Worm (Caenorhabditis elegans) whole organism, L4 larva: ENCODE data around the gene bgnt-1.5.

Experiments used
- F37D6.2 ChIP-seq: sonication (generic microtip); optimal IDR thresholded peaks from 2 replicates; lab custom pipeline; 2016; ENCODE audit warnings: mild to moderate bottlenecking, missing genetic modification characterization, missing compliant biosample characterization
- T26A8.4 ChIP-seq: fragments of 200-800 bp; sonication (Bioruptor generic); IDR thresholded peaks from 2 replicates; pipeline ENCODE4 v1.3.6; 2022; ENCODE audit warnings: missing genetic modification characterization, missing compliant biosample characterization
- Y105C5A.15 ChIP-seq: fragments of 200-800 bp; sonication (Bioruptor generic); IDR thresholded peaks from 2 replicates; pipeline ENCODE4 v1.3.6; 2022; ENCODE audit warnings: missing genetic modification characterization, missing compliant biosample characterization
- ZK337.2 ChIP-seq: fragments of 200-800 bp; sonication (Bioruptor generic); IDR thresholded peaks from 2 replicates; pipeline ENCODE4 v1.3.6; 2022; ENCODE audit warnings: missing genetic modification reagents, missing genetic modification characterization, missing compliant biosample characterization
- aha-1 ChIP-seq: fragments of 150-350 bp; peaks from one replicate; lab custom pipeline; 2014; ENCODE audit warnings: missing biosample characterization, missing genetic modification characterization
- ama-1 ChIP-seq: fragments of 150-350 bp; optimal IDR thresholded peaks from 2 replicates; lab custom pipeline; 2014; ENCODE audit warnings: inconsistent platforms, mixed read lengths
- arid-1 ChIP-seq: fragments of 200-800 bp; sonication (Bioruptor generic); conservative IDR thresholded peaks from 2 replicates; pipeline ENCODE4 v1.3.6; 2022; ENCODE audit warnings: missing genetic modification reagents, missing genetic modification characterization, missing compliant biosample characterization
- attf-4 ChIP-seq: sonication (generic microtip); optimal IDR thresholded peaks from 3 replicates; lab custom pipeline; 2017; ENCODE audit warnings: missing biosample characterization, missing genetic modification characterization
- ceh-20 ChIP-seq: fragments of 200-800 bp; sonication (Bioruptor generic); IDR thresholded peaks from 2 replicates; pipeline ENCODE4 v1.3.6; 2022; ENCODE audit warnings: missing genetic modification reagents, missing genetic modification characterization, missing compliant biosample characterization
- ceh-28 ChIP-seq: fragments of 150-350 bp; optimal IDR thresholded peaks from 2 replicates; lab custom pipeline; 2014; ENCODE audit warnings: missing biosample characterization, missing genetic modification reagents, missing genetic modification characterization
- ceh-32 ChIP-seq: sonication (generic microtip); optimal IDR thresholded peaks from 2 replicates; lab custom pipeline; 2016; ENCODE audit warnings: mild to moderate bottlenecking, missing genetic modification characterization, missing compliant biosample characterization; ENCODE audit not compliant: poor library complexity
- ceh-82 ChIP-seq: sonication (generic microtip); optimal IDR thresholded peaks from 2 replicates; lab custom pipeline; 2017; ENCODE audit warnings: missing biosample characterization, missing genetic modification characterization
- ctbp-1 ChIP-seq: fragments of 200-800 bp; sonication (Bioruptor generic); IDR thresholded peaks from 2 replicates; pipeline ENCODE4 v1.3.6; 2022; ENCODE audit warnings: missing genetic modification reagents, missing genetic modification characterization, missing compliant biosample characterization
- daf-12 ChIP-seq: fragments of 150-350 bp; optimal IDR thresholded peaks from 2 replicates; lab custom pipeline; 2014; ENCODE audit warnings: missing biosample characterization, missing genetic modification reagents, missing genetic modification characterization
- daf-16 ChIP-seq, 3 experiments: sonication (generic microtip); optimal IDR thresholded peaks; 2 replicates each; lab custom pipeline; 2016 to 2017; ENCODE audit warnings: missing genetic modification characterization in 3 of 3, missing genetic modification reagents in 3 of 3, mild to moderate bottlenecking in 2 of 3, missing compliant biosample characterization in 2 of 3, missing biosample characterization in 1 of 3, moderate library complexity in 1 of 3
- dmd-9 ChIP-seq: fragments of 200-800 bp; sonication (Bioruptor generic); IDR thresholded peaks from 2 replicates; pipeline ENCODE4 v1.3.6; 2022; ENCODE audit warnings: missing genetic modification reagents, missing genetic modification characterization, missing compliant biosample characterization
- egl-27 ChIP-seq: sonication (generic microtip); optimal IDR thresholded peaks from 3 replicates; lab custom pipeline; 2017; ENCODE audit warnings: missing biosample characterization, missing genetic modification reagents, missing genetic modification characterization
- fkh-10 ChIP-seq: fragments of 150-350 bp; optimal IDR thresholded peaks from 2 replicates; lab custom pipeline; 2014; ENCODE audit warnings: missing biosample characterization, missing genetic modification reagents, missing genetic modification characterization
- fos-1 ChIP-seq: fragments of 150-350 bp; optimal IDR thresholded peaks from 2 replicates; lab custom pipeline; 2014; ENCODE audit warnings: missing biosample characterization, missing genetic modification characterization
- hif-1 ChIP-seq, 2 experiments: sonication (generic microtip); optimal IDR thresholded peaks; 2 replicates each; lab custom pipeline; 2016 to 2017; ENCODE audit warnings: missing compliant biosample characterization in 2 of 2, missing genetic modification characterization in 2 of 2, missing genetic modification reagents in 2 of 2, missing genotype in 2 of 2, mild to moderate bottlenecking in 1 of 2
- hlh-30 ChIP-seq: sonication (generic microtip); optimal IDR thresholded peaks from 2 replicates; lab custom pipeline; 2017; ENCODE audit warnings: antibody characterized with exemption, mild to moderate bottlenecking, missing genetic modification characterization, missing compliant biosample characterization; ENCODE audit not compliant: insufficient read depth
- lin-1 ChIP-seq: fragments of 200-800 bp; sonication (Bioruptor generic); IDR thresholded peaks from 2 replicates; pipeline ENCODE4 v1.3.6; 2022; ENCODE audit warnings: missing genetic modification reagents, missing genetic modification characterization, missing compliant biosample characterization
- lin-13 ChIP-seq: fragments of 150-350 bp; optimal IDR thresholded peaks from 2 replicates; lab custom pipeline; 2014; ENCODE audit warnings: missing biosample characterization, missing genetic modification reagents, missing genetic modification characterization
- lin-15B ChIP-seq: fragments of 150-350 bp; sonication (generic microtip); optimal IDR thresholded peaks from 3 replicates; lab custom pipeline; 2014; ENCODE audit warnings: missing biosample characterization, missing genetic modification characterization
- madf-9 ChIP-seq: fragments of 200-800 bp; sonication (Bioruptor generic); conservative IDR thresholded peaks from 2 replicates; pipeline ENCODE4 v1.3.6; 2022; ENCODE audit warnings: missing genetic modification reagents, missing genetic modification characterization, missing compliant biosample characterization
- mep-1 ChIP-seq: fragments of 150-350 bp; sonication (generic microtip); optimal IDR thresholded peaks from 3 replicates; lab custom pipeline; 2014; ENCODE audit warnings: missing biosample characterization, missing genetic modification characterization
- mxl-2 ChIP-seq: fragments of 200-800 bp; sonication (Bioruptor generic); conservative IDR thresholded peaks from 2 replicates; pipeline ENCODE4 v1.3.6; 2022; ENCODE audit warnings: missing genetic modification reagents, missing genetic modification characterization, missing compliant biosample characterization
- mxl-3 ChIP-seq: fragments of 200-800 bp; sonication (Bioruptor generic); optimal IDR thresholded peaks from 2 replicates; lab custom pipeline; 2018; ENCODE audit warnings: mild to moderate bottlenecking, missing genetic modification characterization, missing compliant biosample characterization
- nhr-10 ChIP-seq: fragments of 150-350 bp; optimal IDR thresholded peaks from 2 replicates; lab custom pipeline; 2014; ENCODE audit warnings: missing biosample characterization, missing genetic modification characterization
- nhr-102 ChIP-seq: sonication (generic microtip); optimal IDR thresholded peaks from 2 replicates; lab custom pipeline; 2016; ENCODE audit warnings: mild to moderate bottlenecking, missing genetic modification characterization, moderate library complexity, missing compliant biosample characterization
- nhr-111 ChIP-seq: fragments of 200-800 bp; sonication (Bioruptor generic); optimal IDR thresholded peaks from 2 replicates; lab custom pipeline; 2018; ENCODE audit warnings: mild to moderate bottlenecking, missing genetic modification characterization, missing compliant biosample characterization
- nhr-28 ChIP-seq: fragments of 150-350 bp; optimal IDR thresholded peaks from 2 replicates; lab custom pipeline; 2014; ENCODE audit warnings: missing biosample characterization, missing genetic modification characterization
- nhr-41 ChIP-seq: fragments of 200-800 bp; sonication (Bioruptor generic); IDR thresholded peaks from 2 replicates; pipeline ENCODE4 v1.3.6; 2022; ENCODE audit warnings: missing genetic modification reagents, missing genetic modification characterization, missing compliant biosample characterization
- nhr-6 ChIP-seq: fragments of 150-350 bp; optimal IDR thresholded peaks from 2 replicates; lab custom pipeline; 2014; ENCODE audit warnings: missing biosample characterization, missing genetic modification characterization
- nhr-76 ChIP-seq: fragments of 150-350 bp; optimal IDR thresholded peaks from 2 replicates; lab custom pipeline; 2014; ENCODE audit warnings: missing biosample characterization, missing genetic modification characterization
- nhr-77 ChIP-seq: fragments of 150-350 bp; optimal IDR thresholded peaks from 2 replicates; lab custom pipeline; 2014; ENCODE audit warnings: missing biosample characterization, missing genetic modification characterization
- saeg-2 ChIP-seq: fragments of 200-800 bp; sonication (Bioruptor generic); IDR thresholded peaks from 2 replicates; pipeline ENCODE4 v1.3.6; 2022; ENCODE audit warnings: missing genetic modification reagents, missing genetic modification characterization, missing compliant biosample characterization
- sdz-12 ChIP-seq: fragments of 200-800 bp; sonication (Bioruptor generic); optimal IDR thresholded peaks from 2 replicates; lab custom pipeline; 2018; ENCODE audit warnings: mild to moderate bottlenecking, missing genetic modification characterization, missing compliant biosample characterization
- skn-1 ChIP-seq: fragments of 150-350 bp; optimal IDR thresholded peaks from 2 replicates; lab custom pipeline; 2014; ENCODE audit warnings: missing biosample characterization, missing genetic modification characterization
- snpc-1.2 ChIP-seq: fragments of 200-800 bp; sonication (Bioruptor generic); IDR thresholded peaks from 2 replicates; pipeline ENCODE4 v1.3.6; 2022; ENCODE audit warnings: missing genetic modification reagents, missing genetic modification characterization, missing compliant biosample characterization
- spr-1 ChIP-seq: sonication (generic microtip); optimal IDR thresholded peaks from 2 replicates; lab custom pipeline; 2016; ENCODE audit warnings: mild to moderate bottlenecking, missing genetic modification characterization, missing compliant biosample characterization
- zfp-2 ChIP-seq: sonication (generic microtip); optimal IDR thresholded peaks from 2 replicates; lab custom pipeline; 2016; ENCODE audit warnings: mild to moderate bottlenecking, missing genetic modification characterization, missing compliant biosample characterization
- zip-2 ChIP-seq: fragments of 150-350 bp; optimal IDR thresholded peaks from 2 replicates; lab custom pipeline; 2014; ENCODE audit warnings: missing biosample characterization, missing genetic modification characterization
- ztf-7 ChIP-seq: fragments of 150-350 bp; optimal IDR thresholded peaks from 2 replicates; lab custom pipeline; 2014; ENCODE audit warnings: missing biosample characterization, missing genetic modification characterization

Gene bgnt-1.5

DNA sequence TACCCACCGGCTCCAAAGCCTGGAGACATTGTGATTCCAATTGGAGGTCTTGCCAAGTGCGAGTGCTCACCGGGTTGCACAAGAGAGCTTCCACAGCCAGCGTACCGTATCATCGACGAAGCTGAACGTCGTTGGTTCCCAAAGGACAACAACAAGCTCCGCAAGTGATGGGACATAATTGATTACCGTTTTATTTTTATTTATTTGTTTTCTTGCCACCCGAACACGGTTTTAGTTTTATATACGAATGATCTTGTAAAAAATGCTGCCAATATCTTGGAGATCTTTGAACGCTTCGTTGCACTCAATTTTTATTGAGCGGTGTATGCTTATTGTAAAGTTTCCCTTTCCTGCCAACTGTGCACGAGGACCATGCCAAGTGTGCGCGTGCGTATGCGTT lies 6.0 kb upstream of the bgnt-1.5 start, which contains the start of gene K08H2.4:
K08H2.4 (plus strand) TSS at position 301 of the 400 bp plus-strand sequence.
- TF ChIP-seq arid-1 (GFP tag; lab: Robert Waterston, UW) (no peak), F37D6.2 (tag; lab: Kevin White, UChicago) (no peak), egl-27 (no peak), spr-1 (tag; lab: Kevin White, UChicago) (no peak), fkh-10 (GFP tag; lab: Kevin White, UChicago) (no peak), ztf-7 (no peak), nhr-10 (tag; lab: Kevin White, UChicago) (no peak), zfp-2 (tag; lab: Kevin White, UChicago) (no peak), daf-16 (GFP tag; optimal IDR thresholded peaks at IDR 0.05; lab: Kevin White, UChicago) (no peak), daf-16 (tag; optimal IDR thresholded peaks at IDR 0.05; lab: Kevin White, UChicago) (no peak), daf-12 (tag; lab: Kevin White, UChicago) (no peak), nhr-41 (GFP tag; lab: Robert Waterston, UW) (no peak), nhr-111 (GFP tag; lab: Kevin White, UChicago) (no peak), mxl-3 (GFP tag; lab: Kevin White, UChicago) (no peak), ceh-20 (no peak), mep-1 (tag; lab: Kevin White, UChicago) (no peak), lin-15B (tag; lab: Kevin White, UChicago) (no peak), ZK337.2 (GFP tag; lab: Robert Waterston, UW) (no peak), hlh-30 (no peak), ceh-28 (tag; lab: Kevin White, UChicago) (no peak)

DNA sequence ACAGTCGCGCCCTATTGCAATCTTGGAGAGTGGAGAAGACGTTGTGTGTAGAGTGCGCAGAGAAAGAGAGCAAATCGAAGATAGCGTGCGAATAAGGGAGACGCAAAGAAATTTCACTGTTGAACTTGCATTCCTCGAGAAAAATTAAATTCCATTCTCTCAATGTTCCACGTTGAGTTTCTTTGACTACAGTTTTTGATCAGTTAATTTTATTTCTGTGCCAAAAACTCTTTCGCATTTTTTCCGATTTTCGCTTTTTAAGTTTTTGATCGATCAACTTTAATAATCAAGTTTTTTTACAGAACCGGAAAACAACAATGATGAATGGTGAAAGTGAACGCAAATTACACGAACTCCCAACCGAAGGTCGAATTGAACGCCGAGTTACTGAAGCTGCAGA lies 4.9 kb upstream of the bgnt-1.5 start, which contains the start of gene K08H2.3:
K08H2.3 (plus strand) TSS at position 301 of the 400 bp plus-strand sequence.
- no peak for TF ChIP-seq hif-1 (tag; optimal IDR thresholded peaks at IDR 0.05; lab: Kevin White, UChicago)
- TF ChIP-seq mxl-2 (GFP tag; lab: Robert Waterston, UW): no peak
- no peak for TF ChIP-seq ama-1 (lab: Kevin White, UChicago)
- no peak for TF ChIP-seq lin-15B (tag; lab: Kevin White, UChicago)
- TF ChIP-seq nhr-28: no peak
- no peak for TF ChIP-seq skn-1
- TF ChIP-seq fos-1 (tag; lab: Kevin White, UChicago): no peak
- TF ChIP-seq ctbp-1: no peak
- no peak for TF ChIP-seq snpc-1.2 (GFP tag; lab: Robert Waterston, UW)
- TF ChIP-seq dmd-9 (GFP tag; lab: Robert Waterston, UW): no peak
- no peak for TF ChIP-seq ZK337.2 (GFP tag; lab: Robert Waterston, UW)
- no peak for TF ChIP-seq nhr-77 (tag; lab: Kevin White, UChicago)

DNA sequence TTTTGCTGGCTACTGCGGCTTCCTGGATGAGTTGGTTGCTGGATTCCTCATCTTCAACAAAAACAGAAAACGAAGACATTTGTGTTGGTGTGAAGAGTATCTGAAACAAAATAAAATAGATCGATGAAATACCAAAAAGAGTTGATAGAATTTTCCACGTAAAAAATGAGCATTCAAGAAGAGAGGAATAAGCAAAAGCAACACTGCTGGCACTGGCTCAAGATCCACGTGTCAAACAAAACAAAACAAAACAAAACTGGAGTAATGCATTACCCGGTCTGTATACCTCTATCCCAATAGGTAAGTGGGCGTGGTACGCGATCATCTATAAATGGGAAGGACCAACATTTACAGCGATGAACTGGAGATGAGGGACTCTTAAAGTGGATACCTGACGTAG lies 2.7 kb upstream of the bgnt-1.5 start, which contains the start of gene K08H2.2:
K08H2.2 (minus strand) TSS at position 101 of the 400 bp plus-strand sequence.
- TF ChIP-seq daf-12 (tag; lab: Kevin White, UChicago) (no peak), aha-1 (tag; lab: Kevin White, UChicago) (peak; percentile 1)
- TF ChIP-seq, all 104 proteins: peak for 1

DNA sequence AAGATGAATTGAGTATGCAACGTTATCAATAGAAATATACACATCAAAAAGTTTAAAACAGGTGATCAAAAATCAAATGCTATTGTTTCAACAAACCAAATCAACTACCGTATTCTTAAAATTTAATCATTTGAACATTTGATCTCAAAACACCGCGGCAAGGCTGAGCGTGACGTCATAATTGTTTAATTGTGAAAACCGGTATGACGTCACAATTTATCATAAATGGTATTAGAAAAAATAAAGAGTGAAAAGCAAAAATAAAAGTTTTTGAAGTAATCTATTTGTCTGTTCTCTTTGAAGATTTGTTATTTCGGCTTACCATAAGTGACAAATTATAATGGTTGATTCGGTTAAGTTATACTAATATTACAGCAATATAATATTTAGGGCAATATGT lies 4.4 kb downstream of the bgnt-1.5 start:
- TF ChIP-seq Y105C5A.15 (GFP tag; lab: Robert Waterston, UW) (no peak), lin-1 (GFP tag; lab: Robert Waterston, UW) (no peak), saeg-2 (GFP tag; lab: Robert Waterston, UW) (no peak), T26A8.4 (GFP tag; lab: Robert Waterston, UW) (no peak), sdz-12 (no peak), ceh-82 (tag; lab: Kevin White, UChicago) (no peak), nhr-6 (tag; lab: Kevin White, UChicago) (no peak), zip-2 (tag; lab: Kevin White, UChicago) (no peak), attf-4 (tag; lab: Kevin White, UChicago) (no peak), nhr-76 (tag; lab: Kevin White, UChicago) (no peak), nhr-102 (tag; lab: Kevin White, UChicago) (no peak), madf-9 (GFP tag; lab: Robert Waterston, UW) (no peak), ceh-32 (no peak), lin-15B (tag; lab: Kevin White, UChicago) (no peak), lin-13 (GFP tag; lab: Kevin White, UChicago) (no peak)
